Worm (Caenorhabditis elegans): ENCODE results near the gene lon-3.

lon-3 gene

ce11 chrV:12197748-12198147, 697 bp downstream of the lon-3 start:
- TF ChIP-seq zfh-2 (GFP tag; conservative IDR thresholded peaks at IDR 0.05) (peak; percentile 79), mes-4 (tag; optimal IDR thresholded peaks at IDR 0.05) (no peak), egrh-3 (GFP tag; IDR thresholded peaks at IDR 0.05) (peak; percentile 70; the same call in 1 of the 2 replicates)

- no peak for TF ChIP-seq nfya-2 (GFP tag; IDR thresholded peaks at IDR 0.05)
- no peak for TF ChIP-seq F55B11.4 (tag; optimal IDR thresholded peaks at IDR 0.05; ENCODE audit: borderline replicate concordance, insufficient read depth)
- TF ChIP-seq madf-8 (GFP tag; conservative IDR thresholded peaks at IDR 0.05): no peak
- TF ChIP-seq nhr-80 (tag; optimal IDR thresholded peaks at IDR 0.05): no peak
- no peak for TF ChIP-seq ceh-40 (GFP tag; IDR thresholded peaks at IDR 0.05)
- no peak for TF ChIP-seq hmg-1.2 (GFP tag; IDR thresholded peaks at IDR 0.05)
- TF ChIP-seq mxl-1 (tag; optimal IDR thresholded peaks at IDR 0.05): no peak
- no peak for TF ChIP-seq fkh-3 (tag; optimal IDR thresholded peaks at IDR 0.05)
- no peak for TF ChIP-seq madf-10 (tag; optimal IDR thresholded peaks at IDR 0.05)
Measured at ce11 chrV:12196659-12197058, 1.8 kb downstream of the lon-3 start.

- no peak for TF ChIP-seq unc-62 (GFP tag; optimal IDR thresholded peaks at IDR 0.05)
- TF ChIP-seq ceh-58 (GFP tag; IDR thresholded peaks at IDR 0.05): no peak
- no peak for TF ChIP-seq dpl-1 (GFP tag; optimal IDR thresholded peaks at IDR 0.05)
- TF ChIP-seq gei-17 (GFP tag; optimal IDR thresholded peaks at IDR 0.05): no peak
- TF ChIP-seq nfya-2 (GFP tag; IDR thresholded peaks at IDR 0.05): no peak
- TF ChIP-seq F33H1.4 (GFP tag; IDR thresholded peaks at IDR 0.05): no peak
- TF ChIP-seq ztf-25 (GFP tag; IDR thresholded peaks at IDR 0.05): no peak
- TF ChIP-seq dpff-1 (tag; optimal IDR thresholded peaks at IDR 0.05): no peak
- TF ChIP-seq F55B11.4 (tag; optimal IDR thresholded peaks at IDR 0.05; ENCODE audit: borderline replicate concordance, insufficient read depth): no peak
- TF ChIP-seq rcor-1 (GFP tag; IDR thresholded peaks at IDR 0.05): no peak
- TF ChIP-seq egl-44 (GFP tag; IDR thresholded peaks at IDR 0.05): no peak
- TF ChIP-seq ceh-79 (tag; optimal IDR thresholded peaks at IDR 0.05): no peak
- no peak for TF ChIP-seq hrde-1 (tag; optimal IDR thresholded peaks at IDR 0.05; ENCODE audit: borderline replicate concordance)
- TF ChIP-seq attf-3 (GFP tag; conservative IDR thresholded peaks at IDR 0.05): no peak
- no peak for TF ChIP-seq pbrm-1 (GFP tag; IDR thresholded peaks at IDR 0.05)
- TF ChIP-seq him-1 (tag; optimal IDR thresholded peaks at IDR 0.05): no peak
Measured at ce11 chrV:12195845-12196244, 2.6 kb downstream of the lon-3 start, which contains the start of gene ZK836.3. TSS of gene ZK836.3 (minus strand) at chrV:12195945.

ce11 chrV:12194275-12194674, 4.2 kb downstream of the lon-3 start, which contains the start of gene ogdh-2:
TSS of gene ogdh-2 (plus strand) at chrV:12194507.
- no peak for TF ChIP-seq tbp1 (GFP tag; optimal IDR thresholded peaks at IDR 0.05)
- 0 out of 2 replicates have a peak, but pooled peaks have one; percentile 7 for TF ChIP-seq Y95B8A.8 (GFP tag; IDR thresholded peaks at IDR 0.05)
- 0 out of 2 replicates have a peak, but pooled peaks have one; percentile 14 for TF ChIP-seq Y53G8AR.9 (GFP tag; conservative IDR thresholded peaks at IDR 0.05)

ce11 chrV:12192129-12192528, 6.3 kb downstream of the lon-3 start, which contains the start of gene rnp-1:
TSS of gene rnp-1 (plus strand) at chrV:12192273.
- TF ChIP-seq repo-1 (tag; optimal IDR thresholded peaks at IDR 0.05) (no peak), nhr-27 (tag; optimal IDR thresholded peaks at IDR 0.05) (no peak), lsl-1 (GFP tag; optimal IDR thresholded peaks at IDR 0.05) (no peak), ceh-91 (GFP tag; IDR thresholded peaks at IDR 0.05) (no peak), bed-1 (GFP tag; IDR thresholded peaks at IDR 0.05) (no peak), C17E4.6 (GFP tag; IDR thresholded peaks at IDR 0.05) (no peak), F52B5.7 (tag; optimal IDR thresholded peaks at IDR 0.05) (no peak), die-1 (tag; optimal IDR thresholded peaks at IDR 0.05) (no peak), zim-3 (tag; optimal IDR thresholded peaks at IDR 0.05) (no peak), ceh-40 (GFP tag; IDR thresholded peaks at IDR 0.05) (no peak), dox-1 (GFP tag; IDR thresholded peaks at IDR 0.05) (no peak), rpc-1 (optimal IDR thresholded peaks at IDR 0.05) (no peak), rpc-1 (tag; optimal IDR thresholded peaks at IDR 0.05) (no peak), nfyb-1 (GFP tag; IDR thresholded peaks at IDR 0.05) (peak; percentile 17; the same call in 1 of the 2 replicates), ztf-6 (GFP tag; IDR thresholded peaks at IDR 0.05) (no peak), ZK185.1 (tag; optimal IDR thresholded peaks at IDR 0.05; ENCODE audit: poor library complexity, severe bottlenecking) (no peak), B0261.1 (tag; optimal IDR thresholded peaks at IDR 0.05) (no peak)

Measured in whole organism, young adult.